Worm (Caenorhabditis elegans) whole organism, L4 larva: ENCODE measurements around the gene act-1.

Experiments used
- F37D6.2 ChIP-seq: sonication (generic microtip); optimal IDR thresholded peaks from 2 replicates; lab custom pipeline; 2016; ENCODE audit warnings: mild to moderate bottlenecking, missing genetic modification characterization, missing compliant biosample characterization
- F44E2.7 ChIP-seq: fragments of 200-800 bp; sonication (Bioruptor generic); IDR thresholded peaks from 2 replicates; pipeline ENCODE4 v2.1.2; 2022; ENCODE audit warnings: missing genetic modification characterization, missing compliant biosample characterization
- F49E8.2 ChIP-seq: sonication (generic microtip); optimal IDR thresholded peaks from 2 replicates; lab custom pipeline; 2016; ENCODE audit warnings: missing compliant biosample characterization, mild to moderate bottlenecking, missing genetic modification characterization, borderline replicate concordance
- T20F7.1 ChIP-seq: fragments of 200-800 bp; sonication (Bioruptor generic); optimal IDR thresholded peaks from 2 replicates; lab custom pipeline; 2018; ENCODE audit warnings: mild to moderate bottlenecking, missing genetic modification characterization, missing compliant biosample characterization
- T26A8.4 ChIP-seq: fragments of 200-800 bp; sonication (Bioruptor generic); IDR thresholded peaks from 2 replicates; pipeline ENCODE4 v1.3.6; 2022; ENCODE audit warnings: missing genetic modification characterization, missing compliant biosample characterization
- Y48G9A.11 ChIP-seq: fragments of 200-800 bp; sonication (Bioruptor generic); IDR thresholded peaks from 2 replicates; pipeline ENCODE4 v1.3.6; 2022; ENCODE audit warnings: missing genetic modification reagents, missing genetic modification characterization, missing compliant biosample characterization
- ZK337.2 ChIP-seq: fragments of 200-800 bp; sonication (Bioruptor generic); IDR thresholded peaks from 2 replicates; pipeline ENCODE4 v1.3.6; 2022; ENCODE audit warnings: missing genetic modification reagents, missing genetic modification characterization, missing compliant biosample characterization
- ceh-44 ChIP-seq: fragments of 200-800 bp; sonication (Bioruptor generic); IDR thresholded peaks from 2 replicates; pipeline ENCODE4 v1.3.6; 2022; ENCODE audit warnings: missing genetic modification reagents, missing genetic modification characterization, missing compliant biosample characterization
- daf-16 ChIP-seq, 3 experiments: sonication (generic microtip); optimal IDR thresholded peaks; 2 replicates each; lab custom pipeline; 2016 to 2017; ENCODE audit warnings: missing genetic modification characterization in 3 of 3, missing genetic modification reagents in 3 of 3, mild to moderate bottlenecking in 2 of 3, missing compliant biosample characterization in 2 of 3, missing biosample characterization in 1 of 3, moderate library complexity in 1 of 3
- daf-19 ChIP-seq: fragments of 200-800 bp; sonication (Bioruptor generic); conservative IDR thresholded peaks from 2 replicates; pipeline ENCODE4 v1.3.6; 2022; ENCODE audit warnings: missing genetic modification characterization, missing compliant biosample characterization
- dmd-6 ChIP-seq: fragments of 200-800 bp; sonication (Bioruptor generic); IDR thresholded peaks from 2 replicates; pipeline ENCODE4 v1.3.6; 2022; ENCODE audit warnings: missing genetic modification reagents, missing genetic modification characterization, missing compliant biosample characterization
- dmd-9 ChIP-seq: fragments of 200-800 bp; sonication (Bioruptor generic); IDR thresholded peaks from 2 replicates; pipeline ENCODE4 v1.3.6; 2022; ENCODE audit warnings: missing genetic modification reagents, missing genetic modification characterization, missing compliant biosample characterization
- dpl-1 ChIP-seq: fragments of 150-350 bp; optimal IDR thresholded peaks from 2 replicates; lab custom pipeline; 2014; ENCODE audit warnings: missing biosample characterization, missing genetic modification reagents, missing genetic modification characterization
- duxl-1 ChIP-seq: sonication (generic microtip); optimal IDR thresholded peaks from 2 replicates; lab custom pipeline; 2016; ENCODE audit warnings: mild to moderate bottlenecking, missing genetic modification characterization, moderate library complexity, missing compliant biosample characterization; ENCODE audit not compliant: poor library complexity
- dve-1 ChIP-seq: sonication (generic microtip); optimal IDR thresholded peaks from 2 replicates; lab custom pipeline; 2017; ENCODE audit warnings: antibody characterized with exemption, mild to moderate bottlenecking, missing genetic modification characterization, missing compliant biosample characterization; ENCODE audit not compliant: insufficient read depth
- fkh-10 ChIP-seq: fragments of 150-350 bp; optimal IDR thresholded peaks from 2 replicates; lab custom pipeline; 2014; ENCODE audit warnings: missing biosample characterization, missing genetic modification reagents, missing genetic modification characterization
- hif-1 ChIP-seq, 2 experiments: sonication (generic microtip); optimal IDR thresholded peaks; 2 replicates each; lab custom pipeline; 2016 to 2017; ENCODE audit warnings: missing compliant biosample characterization in 2 of 2, missing genetic modification characterization in 2 of 2, missing genetic modification reagents in 2 of 2, missing genotype in 2 of 2, mild to moderate bottlenecking in 1 of 2
- hlh-11 ChIP-seq: fragments of 200-800 bp; sonication (Bioruptor generic); optimal IDR thresholded peaks from 2 replicates; lab custom pipeline; 2018; ENCODE audit warnings: mild to moderate bottlenecking, missing genetic modification characterization, missing compliant biosample characterization
- hlh-30 ChIP-seq: sonication (generic microtip); optimal IDR thresholded peaks from 2 replicates; lab custom pipeline; 2017; ENCODE audit warnings: antibody characterized with exemption, mild to moderate bottlenecking, missing genetic modification characterization, missing compliant biosample characterization; ENCODE audit not compliant: insufficient read depth
- hmg-1.1 ChIP-seq: fragments of 200-800 bp; sonication (Bioruptor generic); IDR thresholded peaks from 2 replicates; pipeline ENCODE4 v1.3.6; 2022; ENCODE audit warnings: missing genetic modification reagents, missing genetic modification characterization, missing compliant biosample characterization
- lin-13 ChIP-seq: fragments of 150-350 bp; optimal IDR thresholded peaks from 2 replicates; lab custom pipeline; 2014; ENCODE audit warnings: missing biosample characterization, missing genetic modification reagents, missing genetic modification characterization
- lin-29 ChIP-seq: fragments of 200-800 bp; sonication (Bioruptor generic); IDR thresholded peaks from 2 replicates; pipeline ENCODE4 v1.3.6; 2022; ENCODE audit warnings: missing genetic modification reagents, missing genetic modification characterization, missing compliant biosample characterization
- lin-38 ChIP-seq: fragments of 200-800 bp; sonication (Bioruptor generic); IDR thresholded peaks from 2 replicates; pipeline ENCODE4 v1.3.6; 2022; ENCODE audit warnings: missing genetic modification reagents, missing genetic modification characterization, missing compliant biosample characterization
- lsy-2 ChIP-seq, 2 experiments: fragments of 150-350 bp in 1 of 2; sonication (generic microtip) in 1 of 2; optimal IDR thresholded peaks; 2 replicates each; lab custom pipeline; 2014 to 2017; ENCODE audit warnings: missing biosample characterization in 2 of 2, missing genetic modification characterization in 2 of 2
- mdl-1 ChIP-seq, 2 experiments: fragments of 150-350 bp in 1 of 2; sonication (generic microtip) in 1 of 2; optimal IDR thresholded peaks; 2 replicates each; lab custom pipeline; 2014 to 2017; ENCODE audit warnings: missing biosample characterization in 2 of 2, missing genetic modification characterization in 2 of 2
- mep-1 ChIP-seq: fragments of 150-350 bp; sonication (generic microtip); optimal IDR thresholded peaks from 3 replicates; lab custom pipeline; 2014; ENCODE audit warnings: missing biosample characterization, missing genetic modification characterization
- mes-2 ChIP-seq: sonication (generic microtip); optimal IDR thresholded peaks from 2 replicates; lab custom pipeline; 2016; ENCODE audit warnings: missing genotype, mild to moderate bottlenecking, missing genetic modification characterization, missing compliant biosample characterization; ENCODE audit not compliant: poor library complexity, severe bottlenecking
- mxl-3 ChIP-seq: fragments of 200-800 bp; sonication (Bioruptor generic); optimal IDR thresholded peaks from 2 replicates; lab custom pipeline; 2018; ENCODE audit warnings: mild to moderate bottlenecking, missing genetic modification characterization, missing compliant biosample characterization
- nhr-11 ChIP-seq: fragments of 150-350 bp; optimal IDR thresholded peaks from 2 replicates; lab custom pipeline; 2014; ENCODE audit warnings: missing biosample characterization, missing genetic modification characterization
- nhr-25 ChIP-seq: sonication (generic microtip); optimal IDR thresholded peaks from 2 replicates; lab custom pipeline; 2017; ENCODE audit warnings: missing genetic modification characterization, mild to moderate bottlenecking, missing compliant biosample characterization, antibody characterized with exemption, moderate library complexity, borderline replicate concordance; ENCODE audit not compliant: insufficient read depth
- nhr-28 ChIP-seq: fragments of 150-350 bp; optimal IDR thresholded peaks from 2 replicates; lab custom pipeline; 2014; ENCODE audit warnings: missing biosample characterization, missing genetic modification characterization
- nhr-42 ChIP-seq: fragments of 200-800 bp; sonication (Bioruptor generic); IDR thresholded peaks from 2 replicates; pipeline ENCODE4 v1.3.6; 2022; ENCODE audit warnings: missing genetic modification characterization, missing compliant biosample characterization
- nhr-48 ChIP-seq: sonication (generic microtip); optimal IDR thresholded peaks from 2 replicates; lab custom pipeline; 2016; ENCODE audit warnings: mild to moderate bottlenecking, missing genetic modification characterization, missing compliant biosample characterization
- nhr-6 ChIP-seq: fragments of 150-350 bp; optimal IDR thresholded peaks from 2 replicates; lab custom pipeline; 2014; ENCODE audit warnings: missing biosample characterization, missing genetic modification characterization
- nhr-76 ChIP-seq: fragments of 150-350 bp; optimal IDR thresholded peaks from 2 replicates; lab custom pipeline; 2014; ENCODE audit warnings: missing biosample characterization, missing genetic modification characterization
- nhr-77 ChIP-seq: fragments of 150-350 bp; optimal IDR thresholded peaks from 2 replicates; lab custom pipeline; 2014; ENCODE audit warnings: missing biosample characterization, missing genetic modification characterization
- pha-4 ChIP-seq, 2 experiments: fragments of 150-350 bp in 1 of 2; fragments of 200-800 bp in 1 of 2; sonication (Bioruptor generic) in 1 of 2; IDR thresholded peaks in 1 of 2; optimal IDR thresholded peaks in 1 of 2; 2 replicates each; pipeline versions ENCODE4 v1.3.6 to Lab custom; 2014 to 2022; ENCODE audit warnings: missing genetic modification characterization in 2 of 2, missing genetic modification reagents in 2 of 2, missing biosample characterization in 1 of 2, missing compliant biosample characterization in 1 of 2
- php-3 ChIP-seq: fragments of 200-800 bp; sonication (Bioruptor generic); IDR thresholded peaks from 2 replicates; pipeline ENCODE4 v1.3.6; 2022; ENCODE audit warnings: missing genetic modification reagents, missing genetic modification characterization, missing compliant biosample characterization
- pqm-1 ChIP-seq: sonication (generic microtip); optimal IDR thresholded peaks from 2 replicates; lab custom pipeline; 2017; ENCODE audit warnings: missing biosample characterization, missing genetic modification characterization
- rbr-2 ChIP-seq: sonication (generic microtip); optimal IDR thresholded peaks from 2 replicates; lab custom pipeline; 2016; ENCODE audit warnings: missing genotype, missing genetic modification characterization, missing compliant biosample characterization
- unc-130 ChIP-seq: sonication (generic microtip); optimal IDR thresholded peaks from 2 replicates; lab custom pipeline; 2016; ENCODE audit warnings: missing genetic modification reagents, missing genetic modification characterization, missing compliant biosample characterization
- unc-62 ChIP-seq, 3 experiments: fragments of 150-350 bp in 1 of 3; sonication (generic microtip); optimal IDR thresholded peaks in 2 of 3; peaks in 1 of 3; 1 replicate in 1 of 3; 2 replicates in 2 of 3; lab custom pipeline; 2014 to 2017; ENCODE audit warnings: missing biosample characterization in 3 of 3, missing genetic modification characterization in 3 of 3, missing genetic modification reagents in 3 of 3, missing genotype in 1 of 3
- vab-7 ChIP-seq: fragments of 200-800 bp; sonication (Bioruptor generic); IDR thresholded peaks from 2 replicates; pipeline ENCODE4 v1.3.6; 2022; ENCODE audit warnings: missing genetic modification reagents, missing genetic modification characterization, missing compliant biosample characterization
- zip-11 ChIP-seq: fragments of 200-800 bp; sonication (Bioruptor generic); IDR thresholded peaks from 2 replicates; pipeline ENCODE4 v1.3.6; 2022; ENCODE audit warnings: missing genetic modification characterization, missing compliant biosample characterization
- ztf-11 ChIP-seq: fragments of 150-350 bp; optimal IDR thresholded peaks from 2 replicates; lab custom pipeline; 2014; ENCODE audit warnings: missing biosample characterization, missing genetic modification characterization

act-1 gene

ce11 chrV:11039379-11039954, 41.4 kb upstream of the act-1 start, which contains the start of gene pak-2:
TSS of gene pak-2 (minus strand) at chrV:11039429.
- TF ChIP-seq lin-38 (GFP tag; lab: Robert Waterston, UW) (peak; percentile 95), vab-7 (GFP tag; lab: Robert Waterston, UW) (peak; percentile 67), php-3 (GFP tag; lab: Robert Waterston, UW) (no peak), nhr-11 (tag; lab: Kevin White, UChicago) (peak; percentile 71), nhr-48 (tag; lab: Kevin White, UChicago) (no peak), dmd-6 (GFP tag; lab: Robert Waterston, UW) (peak; percentile 35; the same call in 1 of the 2 replicates), daf-16 (GFP tag; optimal IDR thresholded peaks at IDR 0.05; lab: Kevin White, UChicago) (no peak), daf-16 (tag; optimal IDR thresholded peaks at IDR 0.05; lab: Kevin White, UChicago) (peak; percentile 39), mxl-3 (GFP tag; lab: Kevin White, UChicago) (peak; percentile 81), hif-1 (tag; optimal IDR thresholded peaks at IDR 0.05; lab: Kevin White, UChicago) (peak in 1 of 2 experiments; percentile 93), ceh-44 (GFP tag; lab: Robert Waterston, UW) (0 out of 2 replicates have a peak, but pooled peaks have one; percentile 11), hmg-1.1 (GFP tag; lab: Robert Waterston, UW) (peak; percentile 63), rbr-2 (tag; lab: Kevin White, UChicago) (peak; percentile 68), nhr-25 (tag; lab: Kevin White, UChicago) (peak; percentile 62), dpl-1 (GFP tag; lab: Kevin White, UChicago) (peak; percentile 65), unc-130 (GFP tag; lab: Kevin White, UChicago) (peak; percentile 91), lin-29 (GFP tag; lab: Robert Waterston, UW) (no peak), mdl-1 (tag; optimal IDR thresholded peaks at IDR 0.05; lab: Kevin White, UChicago) (peak in 1 of 2 experiments; percentile 58), ZK337.2 (peak; percentile 62; the same call in 1 of the 2 replicates), T20F7.1 (GFP tag; lab: Kevin White, UChicago) (peak; percentile 82), Y48G9A.11 (0 out of 2 replicates have a peak, but pooled peaks have one; percentile 45), hlh-11 (peak; percentile 72), hlh-30 (peak; percentile 57), lsy-2 (tag; optimal IDR thresholded peaks at IDR 0.05; lab: Kevin White, UChicago) (peak; percentile 38 to 83), F49E8.2 (no peak), dmd-9 (GFP tag; lab: Robert Waterston, UW) (0 out of 2 replicates have a peak, but pooled peaks have one; percentile 49), duxl-1 (tag; lab: Kevin White, UChicago) (peak; percentile 28), zip-11 (no peak), lin-13 (GFP tag; lab: Kevin White, UChicago) (peak; percentile 69), pqm-1 (tag; lab: Kevin White, UChicago) (peak; percentile 0), T26A8.4 (GFP tag; lab: Robert Waterston, UW) (no peak), F37D6.2 (tag; lab: Kevin White, UChicago) (peak; percentile 46), daf-19 (0 out of 2 replicates have a peak, but pooled peaks have one; percentile 44), ztf-11 (no peak), dve-1 (peak; percentile 74), unc-62 (GFP tag; optimal IDR thresholded peaks at IDR 0.05 in 1 of 2; lab: Kevin White, UChicago) (peak in 1 of 2 experiments; percentile 52), unc-62 (tag; optimal IDR thresholded peaks at IDR 0.05; lab: Kevin White, UChicago) (no peak), mes-2 (tag; lab: Kevin White, UChicago) (peak; percentile 89), nhr-6 (tag; lab: Kevin White, UChicago) (peak; percentile 10), mep-1 (tag; lab: Kevin White, UChicago) (peak; percentile 90), pha-4 (GFP tag; IDR thresholded peaks at IDR 0.05; lab: Robert Waterston, UW) (0 out of 2 replicates have a peak, but pooled peaks have one; percentile 8), pha-4 (tag; optimal IDR thresholded peaks at IDR 0.05; lab: Kevin White, UChicago) (no peak), nhr-76 (no peak), fkh-10 (GFP tag; lab: Kevin White, UChicago) (peak; percentile 90), nhr-77 (tag; lab: Kevin White, UChicago) (peak; percentile 83), F44E2.7 (no peak), nhr-28 (peak; percentile 67), nhr-42 (no peak)
